Fruit fly (Drosophila melanogaster) whole organism, pupa: ENCODE measurements around the gene CG8112.
A peak's percentile ranks its signal among the peaks of the same experiment; 100 is the strongest.

Experiments
- CG10348 ChIP-seq: fragments of 200-800 bp; sonication (Bioruptor generic); IDR thresholded peaks from 2 replicates; pipeline ENCODE4 v1.3.6; 2022; ENCODE audit warnings: missing biosample characterization, missing genetic modification characterization
- CG12605 ChIP-seq: fragments of 200-800 bp; sonication (Bioruptor generic); IDR thresholded peaks from 2 replicates; pipeline ENCODE4 v1.3.6; 2022; ENCODE audit warnings: missing biosample characterization, missing genetic modification characterization
- CG13204 ChIP-seq: fragments of 200-800 bp; sonication (Bioruptor generic); optimal IDR thresholded peaks from 2 replicates; lab custom pipeline; 2018; ENCODE audit warnings: missing biosample characterization, mild to moderate bottlenecking, missing genetic modification characterization, moderate library complexity
- CG14655 ChIP-seq: fragments of 200-800 bp; sonication (Bioruptor generic); optimal IDR thresholded peaks from 3 replicates; lab custom pipeline; 2017; ENCODE audit warnings: mild to moderate bottlenecking, missing biosample characterization, missing genetic modification reagents, missing genetic modification characterization
- CG15710 ChIP-seq: fragments of 200-800 bp; sonication (Bioruptor generic); optimal IDR thresholded peaks from 2 replicates; lab custom pipeline; 2018; ENCODE audit warnings: missing biosample characterization, mild to moderate bottlenecking, missing genetic modification characterization, moderate library complexity
- CG17806 ChIP-seq: fragments of 200-800 bp; sonication (Bioruptor generic); optimal IDR thresholded peaks from 2 replicates; lab custom pipeline; 2018; ENCODE audit warnings: missing biosample characterization, mild to moderate bottlenecking, missing genetic modification characterization, moderate library complexity
- CG32121 ChIP-seq: fragments of 200-800 bp; sonication (Bioruptor generic); IDR thresholded peaks from 2 replicates; pipeline ENCODE4 v1.3.6; 2022; ENCODE audit warnings: missing biosample characterization, missing genetic modification characterization
- CG34367 ChIP-seq: fragments of 200-800 bp; sonication (Bioruptor generic); optimal IDR thresholded peaks from 2 replicates; lab custom pipeline; 2018; ENCODE audit warnings: missing biosample characterization, mild to moderate bottlenecking, missing genetic modification characterization
- CG4496 ChIP-seq: fragments of 200-800 bp; sonication (Bioruptor generic); IDR thresholded peaks from 3 replicates; pipeline ENCODE4 v1.3.6; 2022; ENCODE audit warnings: missing biosample characterization, missing genetic modification characterization
- CG8159 ChIP-seq: fragments of 200-800 bp; sonication (Bioruptor generic); optimal IDR thresholded peaks from 3 replicates; lab custom pipeline; 2018; ENCODE audit warnings: missing biosample characterization, mild to moderate bottlenecking, missing genetic modification characterization, moderate library complexity
- CG8301 ChIP-seq: fragments of 200-800 bp; sonication (Bioruptor generic); optimal IDR thresholded peaks from 2 replicates; lab custom pipeline; 2018; ENCODE audit warnings: missing biosample characterization, mild to moderate bottlenecking, missing genetic modification characterization
- CG9948 ChIP-seq: fragments of 200-800 bp; sonication (Bioruptor generic); optimal IDR thresholded peaks from 2 replicates; lab custom pipeline; 2018; ENCODE audit warnings: missing biosample characterization, mild to moderate bottlenecking, missing genetic modification characterization, moderate library complexity
- D1 ChIP-seq: fragments of 200-800 bp; sonication (Bioruptor generic); optimal IDR thresholded peaks from 2 replicates; lab custom pipeline; 2018; ENCODE audit warnings: missing biosample characterization, mild to moderate bottlenecking, missing genetic modification characterization, moderate library complexity
- EcR ChIP-seq: fragments of 200-800 bp; sonication (Bioruptor generic); optimal IDR thresholded peaks from 3 replicates; lab custom pipeline; 2019; ENCODE audit warnings: missing biosample characterization, missing genetic modification characterization, mild to moderate bottlenecking, moderate library complexity, missing genetic modification reagents
- Ets98B ChIP-seq: fragments of 200-800 bp; sonication (Bioruptor generic); IDR thresholded peaks from 2 replicates; pipeline ENCODE4 v1.3.6; 2022; ENCODE audit warnings: missing biosample characterization, missing genetic modification characterization
- Pif1A ChIP-seq: fragments of 200-800 bp; sonication (Bioruptor generic); optimal IDR thresholded peaks from 3 replicates; lab custom pipeline; 2016; ENCODE audit warnings: missing biosample characterization, missing genetic modification characterization
- Pif1B ChIP-seq: fragments of 200-800 bp; sonication (Bioruptor generic); optimal IDR thresholded peaks from 3 replicates; lab custom pipeline; 2016; ENCODE audit warnings: missing biosample characterization, missing genetic modification characterization
- Snoo ChIP-seq: fragments of 200-800 bp; sonication (Bioruptor generic); optimal IDR thresholded peaks from 3 replicates; lab custom pipeline; 2017; ENCODE audit warnings: missing biosample characterization, mild to moderate bottlenecking, missing genetic modification characterization, inconsistent platforms
- fd96Ca ChIP-seq: fragments of 200-800 bp; sonication (Bioruptor generic); IDR thresholded peaks from 3 replicates; pipeline ENCODE4 v1.3.6; 2022; ENCODE audit warnings: missing biosample characterization, missing genetic modification characterization
- gl ChIP-seq: fragments of 200-800 bp; sonication (Bioruptor generic); optimal IDR thresholded peaks from 2 replicates; lab custom pipeline; 2018; ENCODE audit warnings: missing biosample characterization, mild to moderate bottlenecking, missing genetic modification characterization
- rn ChIP-seq: fragments of 200-800 bp; sonication (Bioruptor generic); IDR thresholded peaks from 2 replicates; pipeline ENCODE4 v1.3.6; 2022; ENCODE audit warnings: missing biosample characterization, missing genetic modification characterization

Gene CG8112

DNA sequence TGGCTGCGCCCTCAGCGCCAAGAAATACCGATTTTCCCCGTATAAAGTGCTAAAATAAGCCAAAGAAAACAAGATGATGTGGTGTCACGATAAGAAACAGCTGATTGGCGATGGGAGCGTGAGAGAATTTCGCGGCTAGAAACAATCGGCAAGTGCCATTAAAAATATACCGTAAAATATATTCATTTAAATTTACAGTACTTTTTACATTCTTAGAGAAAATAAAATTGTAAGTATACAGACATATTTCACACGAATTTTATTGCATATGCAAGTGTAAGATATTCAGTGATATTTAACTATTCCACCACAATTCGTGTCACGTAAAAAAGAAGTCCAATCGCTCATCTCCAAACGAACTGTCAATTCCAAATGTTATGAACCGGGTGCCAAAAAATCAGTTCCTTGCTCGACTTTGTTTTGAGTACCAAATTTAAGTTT, 36.2 kb upstream of the CG8112 start, which contains the start of the genes Unc50, CG11755 and CG8043:
Gene Unc50 (minus strand): TSS at position 54 of the 441 bp plus-strand sequence.
Gene CG11755 (plus strand): TSS at position 356 of the 441 bp plus-strand sequence.
Gene CG8043 (plus strand): TSS at position 356 of the 441 bp plus-strand sequence.
- peak; percentile 75 for TF ChIP-seq CG8159 (tag; lab: Kevin White, UChicago)
- TF ChIP-seq Ets98B: peak; percentile 51
- no peak for TF ChIP-seq D1 (tag; lab: Kevin White, UChicago)
- TF ChIP-seq Snoo: peak; percentile 59
- TF ChIP-seq CG9948 (tag; lab: Kevin White, UChicago): peak; percentile 67
- TF ChIP-seq Pif1A (GFP tag; lab: Kevin White, UChicago): no peak
- TF ChIP-seq CG8301: no peak
- TF ChIP-seq CG14655 (GFP tag; lab: Kevin White, UChicago): no peak
- TF ChIP-seq gl (tag; lab: Kevin White, UChicago): no peak
- no peak for TF ChIP-seq CG17806
- peak; percentile 62 for TF ChIP-seq Pif1B
- TF ChIP-seq CG34367 (tag; lab: Kevin White, UChicago): peak; percentile 56
- TF ChIP-seq CG12605 (GFP tag; lab: Robert Waterston, UW): no peak
- peak; percentile 27; the same call in 1 of the 2 replicates for TF ChIP-seq CG10348 (GFP tag; lab: Robert Waterston, UW)
- 0 out of 2 replicates have a peak, but pooled peaks have one; percentile 50 for TF ChIP-seq CG32121
- TF ChIP-seq CG13204 (GFP tag; lab: Kevin White, UChicago): no peak
- TF ChIP-seq CG4496 (GFP tag; lab: Robert Waterston, UW): no peak
- peak; percentile 66 for TF ChIP-seq CG15710
- peak; percentile 34; the same call in 1 of the 2 replicates for TF ChIP-seq rn (GFP tag; lab: Robert Waterston, UW)
- peak; percentile 73 for TF ChIP-seq fd96Ca (GFP tag; lab: Robert Waterston, UW)
- no peak for TF ChIP-seq EcR
- TF ChIP-seq, all 21 proteins: peak for 11

DNA sequence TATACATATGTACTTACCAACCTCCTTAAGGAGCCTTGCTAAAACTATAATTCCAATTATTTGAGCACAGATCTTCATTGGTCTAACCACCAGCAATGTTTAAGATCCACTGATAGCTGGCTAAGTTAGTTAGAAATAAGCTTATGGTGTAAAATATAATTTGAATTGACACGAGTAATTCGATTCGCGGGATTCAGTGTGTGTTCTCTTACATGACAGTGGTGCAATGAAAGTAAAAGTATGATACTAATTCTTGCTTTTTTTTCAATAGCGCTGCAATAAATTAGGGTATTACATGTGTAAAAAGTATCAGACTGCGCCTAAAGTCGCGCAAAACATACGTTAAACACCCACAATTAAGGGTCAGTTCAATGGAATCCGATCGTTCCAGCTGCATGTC, 32.8 kb upstream of the CG8112 start, which contains the start of gene CG33325:
Gene CG33325 (minus strand): TSS at position 101 of the 400 bp plus-strand sequence.
- TF ChIP-seq CG15710: no peak
- TF ChIP-seq Pif1B: no peak
- no peak for TF ChIP-seq CG10348 (GFP tag; lab: Robert Waterston, UW)
- no peak for TF ChIP-seq CG8159 (tag; lab: Kevin White, UChicago)

DNA sequence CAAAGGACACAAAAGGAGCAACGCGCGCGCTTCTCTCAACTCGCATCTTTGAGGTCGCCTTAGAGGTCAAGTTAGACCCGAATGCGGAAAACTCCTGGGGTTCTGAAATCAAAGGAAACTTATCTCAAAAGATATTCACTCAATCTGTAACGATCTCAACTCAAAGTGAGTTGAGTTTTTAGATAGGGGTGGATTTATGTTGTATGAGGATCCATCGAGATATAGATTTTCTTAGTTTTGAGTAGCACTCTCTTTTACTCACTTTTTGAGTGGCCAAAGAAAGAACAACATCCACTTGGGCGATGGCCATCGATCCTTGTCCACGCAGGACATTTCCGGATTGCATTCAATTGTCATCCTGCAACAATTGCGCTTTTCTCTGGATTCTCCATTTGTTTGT, 32.1 kb upstream of the CG8112 start:
- TF ChIP-seq Snoo: no peak
- TF ChIP-seq rn (GFP tag; lab: Robert Waterston, UW): no peak
- no peak for TF ChIP-seq Ets98B
- TF ChIP-seq CG14655 (GFP tag; lab: Kevin White, UChicago): no peak
- TF ChIP-seq Pif1B: no peak
- TF ChIP-seq CG32121: no peak
- no peak for TF ChIP-seq CG34367 (tag; lab: Kevin White, UChicago)
- TF ChIP-seq CG15710: no peak
- no peak for TF ChIP-seq CG10348 (GFP tag; lab: Robert Waterston, UW)
- TF ChIP-seq Pif1A (GFP tag; lab: Kevin White, UChicago): no peak
- TF ChIP-seq CG12605 (GFP tag; lab: Robert Waterston, UW): no peak
- no peak for TF ChIP-seq fd96Ca (GFP tag; lab: Robert Waterston, UW)
- TF ChIP-seq CG8301: no peak
- no peak for TF ChIP-seq CG17806
- no peak for TF ChIP-seq D1 (tag; lab: Kevin White, UChicago)
- TF ChIP-seq gl (tag; lab: Kevin White, UChicago): no peak
- no peak for TF ChIP-seq CG8159 (tag; lab: Kevin White, UChicago)
- TF ChIP-seq CG4496 (GFP tag; lab: Robert Waterston, UW): no peak
- no peak for TF ChIP-seq CG9948 (tag; lab: Kevin White, UChicago)

DNA sequence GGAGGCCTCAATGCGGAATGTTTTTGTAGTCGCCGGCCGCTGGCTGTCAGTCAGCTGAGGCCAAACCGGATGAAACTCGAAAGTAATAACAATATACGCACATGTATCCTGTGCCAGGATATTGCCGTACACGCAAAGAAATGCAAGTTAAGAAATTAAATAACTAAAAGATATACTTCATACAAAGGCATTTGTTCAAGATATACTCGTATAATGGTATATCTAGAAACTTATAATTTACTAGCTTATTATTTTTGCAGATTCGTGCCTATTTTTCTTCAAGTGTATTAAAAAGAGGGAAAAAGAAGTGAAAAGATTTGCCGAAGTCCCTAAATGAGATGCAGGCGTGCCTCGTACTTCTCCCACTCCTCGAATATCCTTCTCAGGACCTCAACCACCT, 29.5 kb upstream of the CG8112 start:
- TF ChIP-seq CG13204 (GFP tag; lab: Kevin White, UChicago) (no peak), CG10348 (GFP tag; lab: Robert Waterston, UW) (no peak), CG9948 (tag; lab: Kevin White, UChicago) (no peak), EcR (no peak), Snoo (no peak), CG32121 (no peak), Pif1B (no peak), rn (GFP tag; lab: Robert Waterston, UW) (no peak)

DNA sequence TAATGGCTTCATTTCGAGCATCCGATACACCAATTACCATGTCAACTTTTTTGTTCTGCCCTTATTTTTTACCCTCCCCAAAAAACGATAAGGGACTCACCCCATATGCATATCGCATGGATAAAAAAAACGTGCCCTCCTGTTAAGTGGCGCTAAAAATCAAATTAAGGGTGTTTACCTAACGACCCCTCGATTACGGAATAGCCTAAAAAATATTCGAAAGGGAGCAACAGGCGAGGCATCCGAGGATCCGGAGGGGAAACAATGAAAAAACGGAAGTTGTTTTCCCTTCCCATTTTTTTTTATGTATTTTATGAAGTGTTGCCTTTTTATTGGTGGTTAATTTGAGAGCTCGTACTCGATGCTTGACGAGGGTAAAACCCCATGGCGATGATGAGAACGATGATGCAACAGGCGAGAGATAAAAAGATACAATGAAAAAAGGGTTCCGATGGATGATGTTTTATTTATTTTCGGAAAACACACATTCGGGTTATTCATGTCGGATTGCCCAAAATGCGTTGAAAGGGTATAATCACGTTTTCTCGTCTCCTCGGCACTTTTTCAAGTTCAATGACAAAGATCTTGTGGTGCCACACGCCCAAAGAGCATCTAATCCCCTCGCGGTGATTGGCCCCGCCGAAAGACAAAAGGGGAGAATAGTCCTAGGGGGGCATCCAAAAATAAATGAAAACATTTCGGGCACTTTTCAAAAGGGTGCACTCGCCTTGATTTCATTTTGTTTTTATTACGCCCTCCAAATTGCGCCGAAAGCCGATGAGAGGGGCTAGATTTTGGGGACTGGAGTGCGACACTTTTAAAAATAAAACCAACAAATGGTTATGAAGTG, 28.2 kb upstream of the CG8112 start, which contains the start of gene CG44227:
Gene CG44227 (minus strand): TSS at position 849 of the 850 bp plus-strand sequence.
- no peak for TF ChIP-seq CG14655 (GFP tag; lab: Kevin White, UChicago)
- no peak for TF ChIP-seq Pif1A (GFP tag; lab: Kevin White, UChicago)
- TF ChIP-seq D1 (tag; lab: Kevin White, UChicago): no peak
- no peak for TF ChIP-seq CG34367 (tag; lab: Kevin White, UChicago)
- TF ChIP-seq CG10348 (GFP tag; lab: Robert Waterston, UW): no peak
- no peak for TF ChIP-seq CG13204 (GFP tag; lab: Kevin White, UChicago)
- no peak for TF ChIP-seq CG8301
- no peak for TF ChIP-seq CG4496 (GFP tag; lab: Robert Waterston, UW)
- TF ChIP-seq CG17806: no peak
- no peak for TF ChIP-seq CG9948 (tag; lab: Kevin White, UChicago)
- TF ChIP-seq CG12605 (GFP tag; lab: Robert Waterston, UW): no peak
- no peak for TF ChIP-seq Snoo
- TF ChIP-seq fd96Ca (GFP tag; lab: Robert Waterston, UW): no peak
- TF ChIP-seq CG8159 (tag; lab: Kevin White, UChicago): no peak
- no peak for TF ChIP-seq rn (GFP tag; lab: Robert Waterston, UW)
- TF ChIP-seq Pif1B: no peak
- TF ChIP-seq EcR: no peak
- TF ChIP-seq CG32121: no peak
